Fruit fly (Drosophila melanogaster) whole organism, adult: ENCODE data around the gene CG13784.
A peak's percentile ranks its signal among the peaks of the same experiment; 100 is the strongest.

Experiments
- CG33017 ChIP-seq: fragments of 200-800 bp; sonication (Bioruptor generic); optimal IDR thresholded peaks from 2 replicates; lab custom pipeline; 2018; ENCODE audit warnings: missing biosample characterization, mild to moderate bottlenecking, missing genetic modification characterization, moderate library complexity
- CG5204 ChIP-seq: fragments of 200-800 bp; sonication (Bioruptor generic); optimal IDR thresholded peaks from 2 replicates; lab custom pipeline; 2016; ENCODE audit warnings: missing biosample characterization, missing genetic modification characterization
- CG7045 ChIP-seq: fragments of 200-800 bp; sonication (Bioruptor generic); optimal IDR thresholded peaks from 2 replicates; lab custom pipeline; 2017; ENCODE audit warnings: missing biosample characterization, mild to moderate bottlenecking, missing genetic modification characterization
- CG7101 ChIP-seq: fragments of 200-800 bp; sonication (Bioruptor generic); optimal IDR thresholded peaks from 2 replicates; lab custom pipeline; 2018; ENCODE audit warnings: missing biosample characterization, mild to moderate bottlenecking, missing genetic modification characterization, moderate library complexity
- Hr96 ChIP-seq: fragments of 200-800 bp; sonication (Bioruptor generic); optimal IDR thresholded peaks from 2 replicates; lab custom pipeline; 2016; ENCODE audit warnings: missing biosample characterization, missing genetic modification characterization
- cic ChIP-seq: fragments of 200-800 bp; sonication (Bioruptor generic); optimal IDR thresholded peaks from 2 replicates; lab custom pipeline; 2017; ENCODE audit warnings: missing biosample characterization, mild to moderate bottlenecking, missing genetic modification characterization, moderate library complexity
- cnc ChIP-seq, 2 experiments: fragments of >200 bp; optimal IDR thresholded peaks; 2 replicates each; lab custom pipeline; 2017
- kay ChIP-seq: fragments of 200-800 bp; sonication (Bioruptor generic); peaks from one replicate; lab custom pipeline; 2016; ENCODE audit warnings: missing biosample characterization, missing genetic modification characterization, borderline replicate concordance
- ovo ChIP-seq: fragments of 200-800 bp; sonication (Bioruptor generic); optimal IDR thresholded peaks from 2 replicates; lab custom pipeline; 2016; ENCODE audit warnings: missing biosample characterization, missing genetic modification characterization

- peak; percentile 20 for TF ChIP-seq CG7045 (GFP tag; lab: Kevin White, UChicago)
- no peak for TF ChIP-seq CG33017 (tag; lab: Kevin White, UChicago)
- TF ChIP-seq kay (GFP tag; lab: Kevin White, UChicago), result no peak
- TF ChIP-seq cic, result no peak
- peak; percentile 23 for TF ChIP-seq CG7101 (tag; lab: Kevin White, UChicago)
- no peak for TF ChIP-seq cnc (optimal IDR thresholded peaks at IDR 0.05; lab: Kevin White, UChicago)
- TF ChIP-seq Hr96 (GFP tag; lab: Kevin White, UChicago), result no peak
- TF ChIP-seq ovo (GFP tag; lab: Kevin White, UChicago), result no peak
- TF ChIP-seq CG5204 (GFP tag; lab: Kevin White, UChicago), result no peak
Observed at dm6 chr2L:7204172-7204482, 15.7 kb downstream of the CG13784 start, which contains the start of gene CG4502.
